Fruit fly (Drosophila melanogaster) whole organism, embryonic: Measurements from ENCODE around the gene Nnp-1.

ENCODE experiments used
- Atf3 ChIP-seq: fragments of 200-800 bp; sonication (Bioruptor generic); optimal IDR thresholded peaks from 3 replicates; lab custom pipeline; 2016; ENCODE audit warnings: missing biosample characterization, missing genetic modification characterization
- BEAF-32 ChIP-seq: fragments of 200-800 bp; sonication (Bioruptor generic); optimal IDR thresholded peaks from 3 replicates; lab custom pipeline; 2017; ENCODE audit warnings: missing biosample characterization, missing genetic modification characterization, mild to moderate bottlenecking, moderate library complexity, missing genetic modification reagents
- BtbVII ChIP-seq: fragments of 200-800 bp; sonication (Bioruptor generic); optimal IDR thresholded peaks from 3 replicates; lab custom pipeline; 2017; ENCODE audit warnings: missing biosample characterization, mild to moderate bottlenecking, missing genetic modification characterization
- CG10959 ChIP-seq: fragments of 200-800 bp; sonication (Bioruptor generic); IDR thresholded peaks from 2 replicates; pipeline ENCODE4 v1.3.6; 2022; ENCODE audit warnings: missing biosample characterization, missing genetic modification characterization
- CG11093 ChIP-seq: fragments of 200-800 bp; sonication (Bioruptor generic); IDR thresholded peaks from 3 replicates; pipeline ENCODE4 v1.3.6; 2022; ENCODE audit warnings: missing biosample characterization, missing genetic modification characterization
- CG11456 ChIP-seq: fragments of 200-800 bp; sonication (Bioruptor generic); IDR thresholded peaks from 3 replicates; pipeline ENCODE4 v1.3.6; 2022; ENCODE audit warnings: missing biosample characterization, missing genetic modification characterization
- CG12104 ChIP-seq: fragments of 200-800 bp; sonication (Bioruptor generic); optimal IDR thresholded peaks from 3 replicates; lab custom pipeline; 2016; ENCODE audit warnings: missing biosample characterization, missing genetic modification characterization
- CG12219 ChIP-seq: fragments of 200-800 bp; sonication (Bioruptor generic); optimal IDR thresholded peaks from 3 replicates; lab custom pipeline; 2018; ENCODE audit warnings: missing biosample characterization, mild to moderate bottlenecking, missing genetic modification characterization
- CG12391 ChIP-seq: fragments of 200-800 bp; sonication (Bioruptor generic); optimal IDR thresholded peaks from 3 replicates; lab custom pipeline; 2018; ENCODE audit warnings: missing biosample characterization, mild to moderate bottlenecking, missing genetic modification characterization, moderate library complexity
- CG13624 ChIP-seq: fragments of 200-800 bp; sonication (Bioruptor generic); optimal IDR thresholded peaks from 2 replicates; lab custom pipeline; 2016; ENCODE audit warnings: missing biosample characterization, missing genetic modification characterization
- CG14965 ChIP-seq: fragments of 200-800 bp; sonication (Bioruptor generic); optimal IDR thresholded peaks from 2 replicates; lab custom pipeline; 2016; ENCODE audit warnings: missing biosample characterization, missing genetic modification characterization, borderline replicate concordance
- CG15073 ChIP-seq: fragments of 200-800 bp; sonication (Bioruptor generic); optimal IDR thresholded peaks from 2 replicates; lab custom pipeline; 2016; ENCODE audit warnings: missing biosample characterization, missing genetic modification characterization
- CG2116 ChIP-seq: fragments of 200-800 bp; sonication (Bioruptor generic); optimal IDR thresholded peaks from 3 replicates; lab custom pipeline; 2018; ENCODE audit warnings: missing biosample characterization, mild to moderate bottlenecking, missing genetic modification characterization
- CG30020 ChIP-seq: fragments of 200-800 bp; optimal IDR thresholded peaks from 2 replicates; lab custom pipeline; 2019; ENCODE audit warnings: missing biosample characterization, mild to moderate bottlenecking, missing genetic modification characterization, moderate library complexity
- CG31365 ChIP-seq: fragments of 200-800 bp; sonication (Bioruptor generic); optimal IDR thresholded peaks from 2 replicates; lab custom pipeline; 2018; ENCODE audit warnings: missing biosample characterization, mild to moderate bottlenecking, missing genetic modification characterization
- CG34224 ChIP-seq: fragments of 200-800 bp; sonication (Bioruptor generic); IDR thresholded peaks from 3 replicates; pipeline ENCODE4 v1.3.6; 2022; ENCODE audit warnings: missing biosample characterization, missing genetic modification characterization; ENCODE audit not compliant: partially characterized antibody
- CG3726 ChIP-seq: fragments of 200-800 bp; sonication (Bioruptor generic); IDR thresholded peaks from 3 replicates; pipeline ENCODE4, ENCODE4 v1.3.6; 2022; ENCODE audit warnings: missing biosample characterization, missing genetic modification characterization
- CG3838 ChIP-seq: fragments of 200-800 bp; sonication (Bioruptor generic); optimal IDR thresholded peaks from 3 replicates; lab custom pipeline; 2016; ENCODE audit warnings: missing biosample characterization, missing genetic modification characterization
- CG4360 ChIP-seq: fragments of 200-800 bp; sonication (Bioruptor generic); IDR thresholded peaks from 2 replicates; pipeline ENCODE4 v1.3.6; 2022; ENCODE audit warnings: missing biosample characterization, missing genetic modification characterization
- CG4707 ChIP-seq: fragments of 200-800 bp; sonication (Bioruptor generic); optimal IDR thresholded peaks from 2 replicates; lab custom pipeline; 2018; ENCODE audit warnings: missing biosample characterization, mild to moderate bottlenecking, missing genetic modification characterization, moderate library complexity
- CG7372 ChIP-seq: fragments of 200-800 bp; sonication (Bioruptor generic); IDR thresholded peaks from 2 replicates; pipeline ENCODE4 v1.3.6; 2022; ENCODE audit warnings: missing biosample characterization, missing genetic modification characterization
- D ChIP-seq, 2 experiments: fragments of 200-800 bp in 1 of 2; fragments of >200 bp in 1 of 2; sonication (Bioruptor generic) in 1 of 2; optimal IDR thresholded peaks; 2 replicates in 1 of 2; 3 replicates in 1 of 2; lab custom pipeline; 2017; ENCODE audit warnings: mild to moderate bottlenecking in 1 of 2, missing biosample characterization in 1 of 2, missing genetic modification characterization in 1 of 2, missing genetic modification reagents in 1 of 2
- D19B ChIP-seq: fragments of 200-800 bp; sonication (Bioruptor generic); optimal IDR thresholded peaks from 2 replicates; lab custom pipeline; 2017; ENCODE audit warnings: missing biosample characterization, mild to moderate bottlenecking, missing genetic modification characterization
- Doc3 ChIP-seq: fragments of 200-800 bp; sonication (Bioruptor generic); IDR thresholded peaks from 3 replicates; pipeline ENCODE4 v1.3.6; 2022; ENCODE audit warnings: missing biosample characterization, missing genetic modification characterization; ENCODE audit not compliant: partially characterized antibody
- Dref ChIP-seq: fragments of 200-800 bp; sonication (Bioruptor generic); IDR thresholded peaks from 2 replicates; pipeline ENCODE4 v1.3.6; 2022; ENCODE audit warnings: missing biosample characterization, missing genetic modification characterization
- E2f1 ChIP-seq: fragments of 200-800 bp; sonication (Bioruptor generic); IDR thresholded peaks from 2 replicates; pipeline ENCODE4 v1.3.6; 2022; ENCODE audit warnings: missing biosample characterization, missing genetic modification characterization
- Elba2 ChIP-seq: fragments of 200-800 bp; sonication (Bioruptor generic); optimal IDR thresholded peaks from 3 replicates; lab custom pipeline; 2016; ENCODE audit warnings: missing biosample characterization, missing genetic modification characterization
- Ets65A ChIP-seq: fragments of 200-800 bp; sonication (Bioruptor generic); peaks from one replicate; lab custom pipeline; 2016; ENCODE audit warnings: missing biosample characterization, missing genetic modification characterization
- Hr51 ChIP-seq, 2 experiments: fragments of 200-800 bp; sonication (Bioruptor generic); optimal IDR thresholded peaks; 2 replicates in 1 of 2; 3 replicates in 1 of 2; lab custom pipeline; 2016 to 2018; ENCODE audit warnings: missing biosample characterization in 2 of 2, missing genetic modification characterization in 2 of 2, mild to moderate bottlenecking in 1 of 2, moderate library complexity in 1 of 2
- Med ChIP-seq: fragments of 200-800 bp; sonication (Bioruptor generic); peaks from one replicate; lab custom pipeline; 2016; ENCODE audit warnings: missing biosample characterization, missing genetic modification characterization, mild to moderate bottlenecking, inconsistent platforms, moderate library complexity
- Mes4 ChIP-seq: fragments of 200-800 bp; sonication (Bioruptor generic); optimal IDR thresholded peaks from 2 replicates; lab custom pipeline; 2016; ENCODE audit warnings: missing biosample characterization, missing genetic modification characterization
- Myb ChIP-seq: fragments of 200-800 bp; sonication (Bioruptor generic); optimal IDR thresholded peaks from 2 replicates; lab custom pipeline; 2016; ENCODE audit warnings: missing biosample characterization, missing genetic modification characterization
- Oli ChIP-seq: fragments of 200-800 bp; sonication (Bioruptor generic); optimal IDR thresholded peaks from 2 replicates; lab custom pipeline; 2018; ENCODE audit warnings: missing biosample characterization, mild to moderate bottlenecking, missing genetic modification characterization, moderate library complexity
- Optix ChIP-seq: fragments of 200-800 bp; sonication (Bioruptor generic); IDR thresholded peaks from 3 replicates; pipeline ENCODE4 v1.3.6; 2022; ENCODE audit warnings: missing biosample characterization, missing genetic modification characterization
- Rfx ChIP-seq: fragments of 200-800 bp; sonication (Bioruptor generic); IDR thresholded peaks from 2 replicates; pipeline ENCODE4 v1.3.6; 2022; ENCODE audit warnings: missing biosample characterization, missing genetic modification characterization
- Side ChIP-seq: fragments of 200-800 bp; sonication (Bioruptor generic); optimal IDR thresholded peaks from 2 replicates; lab custom pipeline; 2016; ENCODE audit warnings: missing biosample characterization, missing genetic modification characterization
- Six4 ChIP-seq: fragments of 200-800 bp; sonication (Bioruptor generic); optimal IDR thresholded peaks from 2 replicates; lab custom pipeline; 2016; ENCODE audit warnings: missing biosample characterization, missing genetic modification characterization
- Usf ChIP-seq: fragments of 200-800 bp; sonication (Bioruptor generic); optimal IDR thresholded peaks from 2 replicates; lab custom pipeline; 2017; ENCODE audit warnings: missing genotype, missing biosample characterization, missing genetic modification characterization
- ash1 ChIP-seq: fragments of 200-800 bp; sonication (Bioruptor generic); optimal IDR thresholded peaks from 2 replicates; lab custom pipeline; 2018; ENCODE audit warnings: missing biosample characterization, mild to moderate bottlenecking, missing genetic modification characterization
- bbx ChIP-seq: fragments of 200-800 bp; sonication (Bioruptor generic); IDR thresholded peaks from 2 replicates; pipeline ENCODE4 v1.3.6; 2022; ENCODE audit warnings: missing biosample characterization, missing genetic modification characterization; ENCODE audit not compliant: partially characterized antibody
- bigmax ChIP-seq: fragments of 200-800 bp; sonication (Bioruptor generic); optimal IDR thresholded peaks from 2 replicates; lab custom pipeline; 2018; ENCODE audit warnings: missing biosample characterization, mild to moderate bottlenecking, missing genetic modification characterization
- cad ChIP-seq: fragments of >200 bp; optimal IDR thresholded peaks from 2 replicates; lab custom pipeline; 2017; ENCODE audit warnings: missing biosample characterization, missing genetic modification characterization
- fd64A ChIP-seq: fragments of 200-800 bp; sonication (Bioruptor generic); optimal IDR thresholded peaks from 3 replicates; lab custom pipeline; 2018; ENCODE audit warnings: missing biosample characterization, mild to moderate bottlenecking, missing genetic modification characterization
- fru ChIP-seq: fragments of >200 bp; optimal IDR thresholded peaks from 2 replicates; lab custom pipeline; 2017
- gsb-n ChIP-seq: fragments of 200-800 bp; sonication (Bioruptor generic); optimal IDR thresholded peaks from 3 replicates; lab custom pipeline; 2018; ENCODE audit warnings: missing biosample characterization, mild to moderate bottlenecking, missing genetic modification characterization
- ind ChIP-seq: fragments of 200-800 bp; sonication (Bioruptor generic); optimal IDR thresholded peaks from 3 replicates; lab custom pipeline; 2016; ENCODE audit warnings: missing biosample characterization, missing genetic modification characterization
- nau ChIP-seq: fragments of 200-800 bp; sonication (Bioruptor generic); optimal IDR thresholded peaks from 3 replicates; lab custom pipeline; 2017; ENCODE audit warnings: missing biosample characterization, mild to moderate bottlenecking, missing genetic modification characterization, missing genetic modification reagents
- pum ChIP-seq: fragments of 200-800 bp; sonication (Bioruptor generic); optimal IDR thresholded peaks from 2 replicates; lab custom pipeline; 2016; ENCODE audit warnings: missing biosample characterization, missing genetic modification characterization
- stwl ChIP-seq: fragments of 200-800 bp; sonication (Bioruptor generic); optimal IDR thresholded peaks from 3 replicates; lab custom pipeline; 2018; ENCODE audit warnings: missing biosample characterization, mild to moderate bottlenecking, missing genetic modification characterization, moderate library complexity
- unpg ChIP-seq: fragments of 200-800 bp; sonication (Bioruptor generic); optimal IDR thresholded peaks from 3 replicates; lab custom pipeline; 2018; ENCODE audit warnings: missing biosample characterization, mild to moderate bottlenecking, missing genetic modification characterization, moderate library complexity

Gene Nnp-1

DNA sequence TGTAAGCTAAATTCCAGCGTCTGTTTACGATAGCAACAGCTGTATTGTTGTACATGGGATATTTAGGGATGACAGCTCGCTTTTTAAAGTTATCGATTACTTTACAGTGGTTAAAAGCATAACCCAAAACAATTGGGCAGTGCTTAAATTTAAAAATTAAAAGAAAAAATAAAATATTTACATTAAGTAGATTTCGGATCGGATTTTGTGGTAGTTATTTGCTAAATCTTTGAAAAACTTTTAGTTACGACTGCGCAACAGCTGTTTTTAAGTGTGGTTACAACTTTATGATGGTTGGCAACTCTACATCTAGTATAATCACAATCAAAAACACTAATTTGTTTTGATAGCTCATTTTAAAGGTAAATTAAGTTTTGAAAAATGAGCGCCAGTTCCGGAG is 21.3 kb upstream of the Nnp-1 start, which contains the start of the genes Ing5 and CG7099 (continued):
- peak; percentile 89 for TF ChIP-seq BtbVII
- peak; percentile 75 for TF ChIP-seq Dref (GFP tag; lab: Robert Waterston, UW)
- peak; percentile 96 for TF ChIP-seq E2f1
- 0 out of 3 replicates have a peak, but pooled peaks have one; percentile 49 for TF ChIP-seq Doc3 (GFP tag; lab: Robert Waterston, UW)
- peak; percentile 85 for TF ChIP-seq CG12219 (GFP tag; lab: Kevin White, UChicago)
- TF ChIP-seq Elba2 (GFP tag; lab: Kevin White, UChicago) = peak; percentile 79
- TF ChIP-seq fd64A (GFP tag; lab: Kevin White, UChicago) = peak; percentile 77
- peak; percentile 96 for TF ChIP-seq CG7372 (GFP tag; lab: Robert Waterston, UW)
- TF ChIP-seq Optix (GFP tag; lab: Robert Waterston, UW) = peak; percentile 86; the same call in 2 of the 3 replicates
- peak; percentile 89 for TF ChIP-seq CG2116
- TF ChIP-seq unpg = peak; percentile 97
- no peak for TF ChIP-seq fru (lab: Kevin White, UChicago)
- TF ChIP-seq CG15073 (GFP tag; lab: Kevin White, UChicago) = peak; percentile 81
- peak; percentile 97 for TF ChIP-seq CG11456 (GFP tag; lab: Robert Waterston, UW)
- peak; percentile 94 for TF ChIP-seq Oli (tag; lab: Kevin White, UChicago)
- peak; percentile 87 for TF ChIP-seq CG13624 (GFP tag; lab: Kevin White, UChicago)
- peak; percentile 92 for TF ChIP-seq stwl (tag; lab: Kevin White, UChicago)
- TF ChIP-seq ind (GFP tag; lab: Kevin White, UChicago) = peak; percentile 98
- TF ChIP-seq CG11093 = peak; percentile 95
- TF ChIP-seq gsb-n (tag; lab: Kevin White, UChicago) = peak; percentile 94
- TF ChIP-seq bigmax (GFP tag; lab: Kevin White, UChicago) = peak; percentile 75
- peak; percentile 93 for TF ChIP-seq Usf (GFP tag; lab: Kevin White, UChicago)
- TF ChIP-seq D19B (GFP tag; lab: Kevin White, UChicago) = peak; percentile 83
- peak; percentile 82 for TF ChIP-seq CG4707 (GFP tag; lab: Kevin White, UChicago)
- peak; percentile 75 for TF ChIP-seq Mes4 (GFP tag; lab: Kevin White, UChicago)
- peak; percentile 83 for TF ChIP-seq Side (GFP tag; lab: Kevin White, UChicago)
- peak; percentile 58; the same call in 2 of the 3 replicates for TF ChIP-seq CG34224
- TF ChIP-seq Hr51 (GFP tag; optimal IDR thresholded peaks at IDR 0.05; lab: Kevin White, UChicago) = peak; percentile 95 to 96
- TF ChIP-seq D (optimal IDR thresholded peaks at IDR 0.05; lab: Kevin White, UChicago) = no peak
- peak; percentile 91 for TF ChIP-seq D (GFP tag; optimal IDR thresholded peaks at IDR 0.05; lab: Kevin White, UChicago)
- TF ChIP-seq CG14965 = no peak
- TF ChIP-seq CG12391 (tag; lab: Kevin White, UChicago) = peak; percentile 98
- peak; percentile 98 for TF ChIP-seq Rfx
- TF ChIP-seq nau = no peak
- peak; percentile 98 for TF ChIP-seq Ets65A (GFP tag; lab: Kevin White, UChicago)
- peak; percentile 94 for TF ChIP-seq CG12104
- TF ChIP-seq Myb (GFP tag; lab: Kevin White, UChicago) = peak; percentile 64
- peak; percentile 93 for TF ChIP-seq Six4 (GFP tag; lab: Kevin White, UChicago)
- TF ChIP-seq pum (GFP tag; lab: Kevin White, UChicago) = peak; percentile 89
- TF ChIP-seq CG3726 (GFP tag; lab: Robert Waterston, UW) = peak; percentile 94
- TF ChIP-seq CG3838 (GFP tag; lab: Kevin White, UChicago) = peak; percentile 87
- TF ChIP-seq Med = peak; percentile 98
- TF ChIP-seq cad (GFP tag; lab: Kevin White, UChicago) = no peak
- peak; percentile 79 for TF ChIP-seq CG4360 (GFP tag; lab: Robert Waterston, UW)
- peak; percentile 70 for TF ChIP-seq BEAF-32
- TF ChIP-seq ash1 = peak; percentile 61
- peak; percentile 90 for TF ChIP-seq Atf3 (GFP tag; lab: Kevin White, UChicago)
- peak; percentile 53 for TF ChIP-seq bbx (GFP tag; lab: Robert Waterston, UW)
- peak; percentile 94 for TF ChIP-seq CG10959 (GFP tag; lab: Robert Waterston, UW)
- peak; percentile 87 for TF ChIP-seq CG30020 (tag; lab: Kevin White, UChicago)
- TF ChIP-seq CG31365 (tag; lab: Kevin White, UChicago) = no peak
